1 fruit fly cellular context compared by ENCODE assay signal in the genomic region with DNA sequence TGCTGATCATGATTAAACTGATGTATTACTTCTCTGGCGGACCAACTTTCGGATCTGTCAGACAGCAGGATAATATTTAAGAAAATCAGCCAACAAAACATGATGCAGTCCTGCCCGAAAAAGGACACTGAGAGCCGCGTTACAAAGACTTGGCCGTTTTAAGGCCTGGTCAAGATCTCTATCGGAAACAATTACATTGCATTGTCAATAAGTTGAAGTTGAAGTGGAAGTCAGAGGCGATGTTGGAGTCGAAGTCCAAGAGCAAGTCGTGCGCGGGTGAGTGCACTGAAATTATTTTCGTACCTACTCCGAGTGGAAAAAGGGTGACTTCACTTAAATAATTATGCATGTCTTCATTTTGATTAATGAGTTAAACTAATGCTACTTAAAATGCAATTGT.
A peak's percentile ranks its signal among the peaks of the same experiment; 100 is the strongest.
TF ChIP-seq lines count a peak whose summit lies in the region.

A gene (minus strand): TSS at position 101 of the 400 bp plus-strand sequence.

TF ChIP-seq in whole organism, embryonic, 481 proteins besides CTCF, POLR2A, EP300 and RAD21 (continued from another document):
- no peak for TF ChIP-seq Mrtf (GFP tag; IDR thresholded peaks at IDR 0.05; lab: Robert Waterston, UW)
- TF ChIP-seq GATAe (GFP tag; conservative IDR thresholded peaks at IDR 0.05; lab: Robert Waterston, UW), result no peak
- TF ChIP-seq crol (GFP tag; IDR thresholded peaks at IDR 0.05; lab: Robert Waterston, UW), result no peak
- TF ChIP-seq bigmax (GFP tag; optimal IDR thresholded peaks at IDR 0.05; lab: Kevin White, UChicago), result no peak
- TF ChIP-seq inv (GFP tag; IDR thresholded peaks at IDR 0.05; lab: Robert Waterston, UW; ENCODE audit: partially characterized antibody), result no peak
- no peak for TF ChIP-seq CG33557 (GFP tag; optimal IDR thresholded peaks at IDR 0.05; lab: Kevin White, UChicago)
- TF ChIP-seq ATbp (GFP tag; optimal IDR thresholded peaks at IDR 0.05; lab: Kevin White, UChicago), result no peak
- TF ChIP-seq crc (GFP tag; optimal IDR thresholded peaks at IDR 0.05; lab: Kevin White, UChicago), result no peak
- no peak for TF ChIP-seq corto (GFP tag; optimal IDR thresholded peaks at IDR 0.05; lab: Kevin White, UChicago)
- TF ChIP-seq Ets65A (GFP tag; lab: Kevin White, UChicago), result peak; percentile 40
- no peak for TF ChIP-seq hbn (GFP tag; IDR thresholded peaks at IDR 0.05; lab: Robert Waterston, UW; ENCODE audit: partially characterized antibody)
- no peak for TF ChIP-seq lilli (GFP tag; optimal IDR thresholded peaks at IDR 0.05; lab: Kevin White, UChicago)
- TF ChIP-seq CG12236 (GFP tag; optimal IDR thresholded peaks at IDR 0.05; lab: Kevin White, UChicago), result no peak
- TF ChIP-seq ap (GFP tag; IDR thresholded peaks at IDR 0.05; lab: Robert Waterston, UW), result no peak
- TF ChIP-seq Spps (tag; optimal IDR thresholded peaks at IDR 0.05; lab: Kevin White, UChicago), result no peak
- TF ChIP-seq CG3065 (GFP tag; optimal IDR thresholded peaks at IDR 0.05; lab: Kevin White, UChicago), result no peak
- TF ChIP-seq gcm2 (GFP tag; optimal IDR thresholded peaks at IDR 0.05; lab: Kevin White, UChicago), result no peak
- peak; percentile 28 for TF ChIP-seq phol (tag; optimal IDR thresholded peaks at IDR 0.05; lab: Kevin White, UChicago)
- no peak for TF ChIP-seq nerfin-2 (GFP tag; IDR thresholded peaks at IDR 0.05; lab: Robert Waterston, UW; ENCODE audit: partially characterized antibody)
- TF ChIP-seq CG10543 (GFP tag; optimal IDR thresholded peaks at IDR 0.05; lab: Kevin White, UChicago), result no peak
- no peak for TF ChIP-seq E2f1 (GFP tag; IDR thresholded peaks at IDR 0.05; lab: Robert Waterston, UW)
- peak; percentile 14 for TF ChIP-seq gem (tag; optimal IDR thresholded peaks at IDR 0.05; lab: Kevin White, UChicago)
- no peak for TF ChIP-seq Chrac-16 (GFP tag; optimal IDR thresholded peaks at IDR 0.05; lab: Kevin White, UChicago)
- no peak for TF ChIP-seq gt (GFP tag; IDR thresholded peaks at IDR 0.05; lab: Robert Waterston, UW)
- TF ChIP-seq CG17328 (GFP tag; IDR thresholded peaks at IDR 0.05; lab: Robert Waterston, UW), result peak; percentile 42; the same call in 1 of the 2 replicates
- no peak for TF ChIP-seq CG7271 (tag; optimal IDR thresholded peaks at IDR 0.05; lab: Kevin White, UChicago)
- no peak for TF ChIP-seq D19A (tag; optimal IDR thresholded peaks at IDR 0.05; lab: Kevin White, UChicago)
- no peak for TF ChIP-seq pnt (GFP tag; optimal IDR thresholded peaks at IDR 0.05; lab: Kevin White, UChicago)
- TF ChIP-seq CG12104 (GFP tag; optimal IDR thresholded peaks at IDR 0.05; lab: Kevin White, UChicago), result no peak
- TF ChIP-seq slp2 (GFP tag; optimal IDR thresholded peaks at IDR 0.05; lab: Kevin White, UChicago), result no peak
- TF ChIP-seq CG3838 (GFP tag; optimal IDR thresholded peaks at IDR 0.05; lab: Kevin White, UChicago), result no peak
- no peak for TF ChIP-seq CG30431 (GFP tag; optimal IDR thresholded peaks at IDR 0.05; lab: Kevin White, UChicago)
- TF ChIP-seq HLHmδ (GFP tag; optimal IDR thresholded peaks at IDR 0.05; lab: Kevin White, UChicago), result no peak
- no peak for TF ChIP-seq amos (GFP tag; IDR thresholded peaks at IDR 0.05; lab: Robert Waterston, UW; ENCODE audit: partially characterized antibody)
- TF ChIP-seq Meics (GFP tag; optimal IDR thresholded peaks at IDR 0.05; lab: Kevin White, UChicago), result no peak
- TF ChIP-seq Fer3 (tag; optimal IDR thresholded peaks at IDR 0.05; lab: Kevin White, UChicago), result no peak
- TF ChIP-seq Hsf (GFP tag; optimal IDR thresholded peaks at IDR 0.05; lab: Kevin White, UChicago), result no peak
- no peak for TF ChIP-seq nmo (GFP tag; optimal IDR thresholded peaks at IDR 0.05; lab: Kevin White, UChicago)
- TF ChIP-seq CG16815 (GFP tag; optimal IDR thresholded peaks at IDR 0.05; lab: Kevin White, UChicago), result no peak
- no peak for TF ChIP-seq salm (tag; optimal IDR thresholded peaks at IDR 0.05; lab: Kevin White, UChicago)
- no peak for TF ChIP-seq jing (GFP tag; optimal IDR thresholded peaks at IDR 0.05; lab: Kevin White, UChicago)
- TF ChIP-seq disco-r (GFP tag; optimal IDR thresholded peaks at IDR 0.05; lab: Kevin White, UChicago), result no peak
- TF ChIP-seq TFAM (GFP tag; optimal IDR thresholded peaks at IDR 0.05; lab: Kevin White, UChicago), result no peak
- no peak for TF ChIP-seq Side (GFP tag; optimal IDR thresholded peaks at IDR 0.05; lab: Kevin White, UChicago)
- TF ChIP-seq CG10274 (GFP tag; optimal IDR thresholded peaks at IDR 0.05; lab: Kevin White, UChicago), result no peak
- no peak for TF ChIP-seq fu2 (GFP tag; optimal IDR thresholded peaks at IDR 0.05; lab: Kevin White, UChicago)
- TF ChIP-seq sens (GFP tag; lab: Kevin White, UChicago), result peak; percentile 43
- peak; percentile 13 for TF ChIP-seq Blimp-1 (GFP tag; optimal IDR thresholded peaks at IDR 0.05; lab: Kevin White, UChicago)
- no peak for TF ChIP-seq Tbp (GFP tag; optimal IDR thresholded peaks at IDR 0.05; lab: Kevin White, UChicago)
- TF ChIP-seq CG11085 (GFP tag; IDR thresholded peaks at IDR 0.05; lab: Robert Waterston, UW), result no peak
- TF ChIP-seq CG18262 (tag; optimal IDR thresholded peaks at IDR 0.05; lab: Kevin White, UChicago), result peak; percentile 7
- TF ChIP-seq fd96Cb (tag; optimal IDR thresholded peaks at IDR 0.05; lab: Kevin White, UChicago), result no peak
- TF ChIP-seq slou (GFP tag; optimal IDR thresholded peaks at IDR 0.05; lab: Kevin White, UChicago), result no peak
- TF ChIP-seq usp (GFP tag; optimal IDR thresholded peaks at IDR 0.05; lab: Kevin White, UChicago), result no peak
- TF ChIP-seq Hr78 (GFP tag; optimal IDR thresholded peaks at IDR 0.05; lab: Kevin White, UChicago), result no peak
- no peak for TF ChIP-seq HHEX (GFP tag; optimal IDR thresholded peaks at IDR 0.05; lab: Kevin White, UChicago)
- TF ChIP-seq sens-2 (GFP tag; IDR thresholded peaks at IDR 0.05; lab: Robert Waterston, UW), result no peak
- peak; percentile 6 for TF ChIP-seq CG4424 (GFP tag; optimal IDR thresholded peaks at IDR 0.05; lab: Kevin White, UChicago)
- TF ChIP-seq ara (GFP tag; IDR thresholded peaks at IDR 0.05; lab: Robert Waterston, UW), result peak; percentile 50; the same call in 1 of the 2 replicates
- TF ChIP-seq CG12155 (GFP tag; optimal IDR thresholded peaks at IDR 0.05; lab: Kevin White, UChicago), result no peak
- no peak for TF ChIP-seq tap (tag; optimal IDR thresholded peaks at IDR 0.05; lab: Kevin White, UChicago)
- peak; percentile 34 for TF ChIP-seq CG1603 (tag; optimal IDR thresholded peaks at IDR 0.05; lab: Kevin White, UChicago)
- no peak for TF ChIP-seq CG4404 (GFP tag; IDR thresholded peaks at IDR 0.05; lab: Robert Waterston, UW)
- no peak for TF ChIP-seq trh (GFP tag; optimal IDR thresholded peaks at IDR 0.05; lab: Kevin White, UChicago)
- no peak for TF ChIP-seq sr (GFP tag; IDR thresholded peaks at IDR 0.05; lab: Robert Waterston, UW)
- no peak for TF ChIP-seq tio (GFP tag; optimal IDR thresholded peaks at IDR 0.05; lab: Kevin White, UChicago)
- TF ChIP-seq Lhr (GFP tag; optimal IDR thresholded peaks at IDR 0.05; lab: Kevin White, UChicago), result no peak
- no peak for TF ChIP-seq org-1 (GFP tag; optimal IDR thresholded peaks at IDR 0.05; lab: Kevin White, UChicago)
- peak; percentile 14 for TF ChIP-seq CG11504 (tag; optimal IDR thresholded peaks at IDR 0.05; lab: Kevin White, UChicago)
